Fruit fly (Drosophila melanogaster): ENCODE results near the gene beag.

- TF ChIP-seq kay (GFP tag; ENCODE audit: borderline replicate concordance) (no peak), toe (GFP tag; optimal IDR thresholded peaks at IDR 0.05) (no peak), CG7045 (GFP tag; optimal IDR thresholded peaks at IDR 0.05) (no peak), Crg-1 (GFP tag; optimal IDR thresholded peaks at IDR 0.05) (no peak), bab1 (GFP tag; optimal IDR thresholded peaks at IDR 0.05) (no peak)
These were observed 7.9 kb downstream of the beag start for dm6 chr3R:9057032-9057397.

Measured in whole organism, adult.